Fruit fly (Drosophila melanogaster) Kc167 (cell line): ENCODE results near the gene tsh.

ENCODE experiments used
- Myc ChIP-seq: fragments of >200 bp; optimal IDR thresholded peaks from 2 replicates; lab custom pipeline; 2017; ENCODE audit warnings: missing external identifiers
- Sin3A ChIP-seq: fragments of >200 bp; optimal IDR thresholded peaks from 2 replicates; lab custom pipeline; 2018; ENCODE audit warnings: missing external identifiers
- h ChIP-seq: fragments of >200 bp; optimal IDR thresholded peaks from 3 replicates; lab custom pipeline; 2018; ENCODE audit warnings: missing external identifiers
- insv ChIP-seq: fragments of >200 bp; optimal IDR thresholded peaks from 3 replicates; lab custom pipeline; 2018; ENCODE audit warnings: missing external identifiers
- psq ChIP-seq: fragments of >200 bp; optimal IDR thresholded peaks from 2 replicates; lab custom pipeline; 2017; ENCODE audit warnings: missing external identifiers

dm6 chr2L:21832200-21832831 is 3.9 kb downstream of the tsh start:
- TF ChIP-seq psq (lab: Kevin White, UChicago): no peak
- no peak for TF ChIP-seq Sin3A (lab: Kevin White, UChicago)
- no peak for TF ChIP-seq h (lab: Kevin White, UChicago)
- TF ChIP-seq Myc (lab: Kevin White, UChicago): no peak
- TF ChIP-seq insv: no peak
